Worm (Caenorhabditis elegans) whole organism, late embryonic: ENCODE results near the gene twk-28.

Experiments
- C08G9.2 ChIP-seq: sonication (generic microtip); optimal IDR thresholded peaks from 2 replicates; lab custom pipeline; 2016; ENCODE audit warnings: mild to moderate bottlenecking, missing genetic modification characterization, moderate library complexity, missing compliant biosample characterization
- K02D7.2 ChIP-seq: sonication (generic microtip); optimal IDR thresholded peaks from 2 replicates; lab custom pipeline; 2017; ENCODE audit warnings: mild to moderate bottlenecking, missing genetic modification characterization, missing compliant biosample characterization
- T23F11.4 ChIP-seq: fragments of 200-800 bp; sonication (Bioruptor generic); optimal IDR thresholded peaks from 2 replicates; lab custom pipeline; 2018; ENCODE audit warnings: mild to moderate bottlenecking, missing genetic modification characterization, missing compliant biosample characterization
- ahr-1 ChIP-seq: sonication (generic microtip); optimal IDR thresholded peaks from 2 replicates; lab custom pipeline; 2016; ENCODE audit warnings: missing genetic modification characterization, missing compliant biosample characterization
- ama-1 ChIP-seq: fragments of 150-350 bp; optimal IDR thresholded peaks from 2 replicates; lab custom pipeline; 2014
- ceh-14 ChIP-seq: sonication (generic microtip); optimal IDR thresholded peaks from 2 replicates; lab custom pipeline; 2016; ENCODE audit warnings: missing genotype, missing genetic modification characterization, missing compliant biosample characterization
- ceh-18 ChIP-seq: sonication (generic microtip); optimal IDR thresholded peaks from 2 replicates; lab custom pipeline; 2016; ENCODE audit warnings: missing genetic modification characterization, missing compliant biosample characterization
- ceh-2 ChIP-seq: sonication (generic microtip); optimal IDR thresholded peaks from 2 replicates; lab custom pipeline; 2016; ENCODE audit warnings: missing genotype, missing genetic modification characterization, missing compliant biosample characterization
- ceh-22 ChIP-seq: sonication (generic microtip); optimal IDR thresholded peaks from 2 replicates; lab custom pipeline; 2017; ENCODE audit warnings: missing biosample characterization, missing genetic modification characterization
- ceh-30 ChIP-seq: fragments of 150-350 bp; optimal IDR thresholded peaks from 2 replicates; lab custom pipeline; 2014; ENCODE audit warnings: missing biosample characterization, missing genetic modification characterization
- ceh-45 ChIP-seq: fragments of 200-800 bp; sonication (Bioruptor generic); IDR thresholded peaks from 2 replicates; pipeline ENCODE4 v1.3.6; 2022; ENCODE audit warnings: missing genetic modification reagents, missing genetic modification characterization, missing compliant biosample characterization
- ceh-6 ChIP-seq: fragments of 200-800 bp; sonication (Bioruptor generic); optimal IDR thresholded peaks from 2 replicates; lab custom pipeline; 2018; ENCODE audit warnings: mild to moderate bottlenecking, missing genetic modification characterization, missing compliant biosample characterization
- ceh-9 ChIP-seq: sonication (generic microtip); optimal IDR thresholded peaks from 2 replicates; lab custom pipeline; 2016; ENCODE audit warnings: mild to moderate bottlenecking, missing genetic modification characterization, inconsistent platforms, missing compliant biosample characterization
- che-1 ChIP-seq: sonication (generic microtip); optimal IDR thresholded peaks from 2 replicates; lab custom pipeline; 2016; ENCODE audit warnings: mild to moderate bottlenecking, missing genetic modification characterization, missing compliant biosample characterization
- dmd-4 ChIP-seq: sonication (generic microtip); optimal IDR thresholded peaks from 2 replicates; lab custom pipeline; 2016; ENCODE audit warnings: borderline replicate concordance, missing genetic modification characterization, missing compliant biosample characterization
- elt-2 ChIP-seq: sonication (generic microtip); optimal IDR thresholded peaks from 2 replicates; lab custom pipeline; 2016; ENCODE audit warnings: missing genetic modification reagents, missing genetic modification characterization, missing compliant biosample characterization
- ets-4 ChIP-seq: sonication (generic microtip); optimal IDR thresholded peaks from 2 replicates; lab custom pipeline; 2016; ENCODE audit warnings: missing genetic modification characterization, missing compliant biosample characterization
- eyg-1 ChIP-seq: sonication (generic microtip); optimal IDR thresholded peaks from 2 replicates; lab custom pipeline; 2016; ENCODE audit warnings: missing genotype, missing genetic modification characterization, missing compliant biosample characterization
- fax-1 ChIP-seq: sonication (generic microtip); optimal IDR thresholded peaks from 2 replicates; lab custom pipeline; 2016; ENCODE audit warnings: missing genotype, missing genetic modification characterization, missing compliant biosample characterization
- hlh-6 ChIP-seq: sonication (generic microtip); optimal IDR thresholded peaks from 2 replicates; lab custom pipeline; 2016; ENCODE audit warnings: missing genotype, missing genetic modification characterization, missing compliant biosample characterization
- lim-6 ChIP-seq: sonication (generic microtip); optimal IDR thresholded peaks from 2 replicates; lab custom pipeline; 2016; ENCODE audit warnings: missing genetic modification characterization, missing compliant biosample characterization
- lin-11 ChIP-seq: fragments of 200-800 bp; sonication (Bioruptor generic); optimal IDR thresholded peaks from 2 replicates; lab custom pipeline; 2018; ENCODE audit warnings: mild to moderate bottlenecking, missing genetic modification characterization, missing compliant biosample characterization
- madf-2 ChIP-seq: sonication (generic microtip); optimal IDR thresholded peaks from 2 replicates; lab custom pipeline; 2017; ENCODE audit warnings: missing genetic modification characterization, missing compliant biosample characterization
- mec-3 ChIP-seq: sonication (generic microtip); optimal IDR thresholded peaks from 2 replicates; lab custom pipeline; 2016; ENCODE audit warnings: borderline replicate concordance, missing genetic modification characterization, missing compliant biosample characterization
- nhr-11 ChIP-seq: fragments of 150-350 bp; optimal IDR thresholded peaks from 2 replicates; lab custom pipeline; 2014; ENCODE audit warnings: missing biosample characterization, missing genetic modification characterization
- nhr-232 ChIP-seq: sonication (generic microtip); optimal IDR thresholded peaks from 2 replicates; lab custom pipeline; 2016; ENCODE audit warnings: missing genetic modification characterization, missing compliant biosample characterization
- npax-4 ChIP-seq: sonication (generic microtip); optimal IDR thresholded peaks from 2 replicates; lab custom pipeline; 2016; ENCODE audit warnings: missing genetic modification characterization, missing compliant biosample characterization
- odd-2 ChIP-seq: sonication (generic microtip); optimal IDR thresholded peaks from 2 replicates; lab custom pipeline; 2017; ENCODE audit warnings: antibody characterized with exemption, mild to moderate bottlenecking, missing genetic modification characterization, missing compliant biosample characterization
- pax-1 ChIP-seq: fragments of 150-350 bp; optimal IDR thresholded peaks from 2 replicates; lab custom pipeline; 2014; ENCODE audit warnings: missing biosample characterization, missing genetic modification characterization
- pha-2 ChIP-seq: sonication (generic microtip); optimal IDR thresholded peaks from 2 replicates; lab custom pipeline; 2017; ENCODE audit warnings: mild to moderate bottlenecking, missing genetic modification characterization, missing compliant biosample characterization
- pha-4 ChIP-seq: fragments of 150-350 bp; optimal IDR thresholded peaks from 2 replicates; lab custom pipeline; 2018; ENCODE audit warnings: missing biosample characterization, missing genetic modification reagents, missing genetic modification characterization
- pqm-1 ChIP-seq: sonication (generic microtip); optimal IDR thresholded peaks from 2 replicates; lab custom pipeline; 2016; ENCODE audit warnings: missing genetic modification characterization, missing compliant biosample characterization
- rnt-1 ChIP-seq: sonication (generic microtip); optimal IDR thresholded peaks from 2 replicates; lab custom pipeline; 2016; ENCODE audit warnings: missing genetic modification characterization, missing compliant biosample characterization
- sdc-2 ChIP-seq: sonication (generic microtip); optimal IDR thresholded peaks from 2 replicates; lab custom pipeline; 2016; ENCODE audit warnings: missing genotype, missing genetic modification characterization, missing compliant biosample characterization
- sox-2 ChIP-seq: fragments of 200-800 bp; sonication (Bioruptor generic); IDR thresholded peaks from 2 replicates; pipeline ENCODE4 v1.3.6; 2022; ENCODE audit warnings: missing genetic modification reagents, missing genetic modification characterization, missing compliant biosample characterization
- syd-9 ChIP-seq: sonication (generic microtip); optimal IDR thresholded peaks from 2 replicates; lab custom pipeline; 2016; ENCODE audit warnings: mild to moderate bottlenecking, missing genetic modification characterization, moderate library complexity, missing compliant biosample characterization
- ttx-3 ChIP-seq: sonication (generic microtip); optimal IDR thresholded peaks from 2 replicates; lab custom pipeline; 2016; ENCODE audit warnings: missing genetic modification reagents, missing genetic modification characterization, missing compliant biosample characterization
- unc-42 ChIP-seq: sonication (generic microtip); optimal IDR thresholded peaks from 2 replicates; lab custom pipeline; 2016; ENCODE audit warnings: missing genotype, missing genetic modification characterization, missing compliant biosample characterization
- unc-86 ChIP-seq: sonication (generic microtip); optimal IDR thresholded peaks from 2 replicates; lab custom pipeline; 2016; ENCODE audit warnings: missing genetic modification characterization, missing compliant biosample characterization
- zip-5 ChIP-seq: sonication (generic microtip); optimal IDR thresholded peaks from 2 replicates; lab custom pipeline; 2016; ENCODE audit warnings: missing genetic modification characterization, missing compliant biosample characterization

The twk-28 gene

DNA sequence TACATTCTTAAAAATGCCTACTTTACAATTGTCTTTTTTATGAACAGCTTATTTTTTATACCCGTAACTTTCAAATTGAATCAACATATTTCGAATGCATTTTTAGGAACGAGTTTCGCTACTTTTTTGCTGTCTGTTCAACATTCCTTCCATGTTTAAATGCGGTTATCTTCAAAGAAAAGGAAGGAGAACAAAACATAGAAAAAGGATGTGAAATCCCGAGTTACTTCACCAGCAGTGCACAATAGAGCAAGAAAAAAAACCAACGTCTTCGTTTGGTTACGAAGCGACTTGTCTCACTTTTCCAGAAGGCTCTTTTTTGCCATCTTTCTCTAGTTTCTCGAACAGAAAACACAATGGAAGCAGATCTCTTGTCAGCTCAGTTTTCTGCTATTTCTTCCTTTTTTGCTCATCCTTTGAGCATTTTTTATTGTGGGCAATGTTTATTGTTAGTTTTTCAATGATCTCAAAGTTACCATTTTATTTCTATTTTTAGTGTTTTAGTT is 6.6 kb upstream of the twk-28 start, which contains the start of gene cka-2:
TSS of gene cka-2 (plus strand) at position 456 of the 506 bp plus-strand sequence.
- TF ChIP-seq ceh-22 (tag; lab: Kevin White, UChicago) (no peak), ahr-1 (tag; lab: Kevin White, UChicago) (no peak), C08G9.2 (tag; lab: Kevin White, UChicago) (no peak), K02D7.2 (tag; lab: Kevin White, UChicago) (no peak), elt-2 (no peak), unc-42 (tag; lab: Kevin White, UChicago) (peak; percentile 38), ceh-6 (GFP tag; lab: Kevin White, UChicago) (no peak), pha-4 (no peak)

DNA sequence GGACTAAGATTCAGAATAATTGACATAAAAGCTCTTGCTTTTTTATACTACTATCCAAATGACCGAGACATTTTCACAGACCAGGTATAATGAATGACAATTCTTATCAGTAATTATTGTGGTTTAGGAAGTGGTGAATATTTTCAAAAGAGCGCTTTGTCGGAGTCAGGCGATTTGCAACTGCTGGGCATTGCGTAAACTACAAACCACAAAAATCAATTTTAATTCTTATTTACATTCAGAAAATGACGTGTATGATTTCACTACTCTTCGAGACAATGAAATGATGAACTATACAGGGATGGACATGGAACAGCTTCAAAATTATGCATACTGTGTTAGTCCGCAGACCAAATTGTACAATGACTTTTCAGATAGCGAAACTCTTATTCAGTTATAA is 5.3 kb upstream of the twk-28 start:
- no peak for TF ChIP-seq pqm-1 (tag; lab: Kevin White, UChicago)
- TF ChIP-seq lin-11 (tag; lab: Kevin White, UChicago): no peak
- no peak for TF ChIP-seq ama-1 (lab: Kevin White, UChicago)
- no peak for TF ChIP-seq lim-6 (tag; lab: Kevin White, UChicago)
- no peak for TF ChIP-seq zip-5

DNA sequence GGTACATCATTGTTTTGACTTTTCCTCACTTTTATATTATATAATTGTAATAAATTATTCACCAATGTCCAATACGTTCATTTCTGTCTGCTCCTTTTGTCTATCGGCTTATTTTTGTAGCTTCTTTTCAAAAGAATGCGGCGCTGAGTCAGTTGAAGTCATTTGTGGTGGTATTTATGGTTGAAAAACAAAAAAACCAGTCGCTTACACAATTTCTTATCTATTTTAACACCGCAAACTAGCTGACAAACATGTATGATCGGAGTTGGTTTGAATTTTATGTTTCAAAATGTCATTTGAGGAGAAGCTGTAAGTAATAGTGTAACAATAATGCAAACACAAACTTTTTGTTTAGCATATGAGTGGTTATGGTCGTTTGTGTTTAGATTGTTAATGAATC is 4.8 kb upstream of the twk-28 start, which contains the start of gene ets-10:
TSS of gene ets-10 (plus strand) at position 201 of the 400 bp plus-strand sequence.
- TF ChIP-seq nhr-232 (tag; lab: Kevin White, UChicago): no peak
- no peak for TF ChIP-seq sdc-2 (tag; lab: Kevin White, UChicago)
- TF ChIP-seq K02D7.2 (tag; lab: Kevin White, UChicago): no peak
- no peak for TF ChIP-seq ceh-9 (tag; lab: Kevin White, UChicago)
- no peak for TF ChIP-seq ceh-30 (tag; lab: Kevin White, UChicago)
- no peak for TF ChIP-seq unc-86 (tag; lab: Kevin White, UChicago)
- TF ChIP-seq sox-2: no peak
- no peak for TF ChIP-seq ceh-2
- TF ChIP-seq ceh-18 (tag; lab: Kevin White, UChicago): no peak
- TF ChIP-seq eyg-1: no peak
- no peak for TF ChIP-seq ceh-6 (GFP tag; lab: Kevin White, UChicago)
- no peak for TF ChIP-seq rnt-1
- no peak for TF ChIP-seq dmd-4 (tag; lab: Kevin White, UChicago)
- TF ChIP-seq fax-1 (tag; lab: Kevin White, UChicago): no peak
- no peak for TF ChIP-seq nhr-11 (tag; lab: Kevin White, UChicago)
- no peak for TF ChIP-seq pha-2 (tag; lab: Kevin White, UChicago)
- TF ChIP-seq ahr-1 (tag; lab: Kevin White, UChicago): no peak
- no peak for TF ChIP-seq ceh-14 (tag; lab: Kevin White, UChicago)

DNA sequence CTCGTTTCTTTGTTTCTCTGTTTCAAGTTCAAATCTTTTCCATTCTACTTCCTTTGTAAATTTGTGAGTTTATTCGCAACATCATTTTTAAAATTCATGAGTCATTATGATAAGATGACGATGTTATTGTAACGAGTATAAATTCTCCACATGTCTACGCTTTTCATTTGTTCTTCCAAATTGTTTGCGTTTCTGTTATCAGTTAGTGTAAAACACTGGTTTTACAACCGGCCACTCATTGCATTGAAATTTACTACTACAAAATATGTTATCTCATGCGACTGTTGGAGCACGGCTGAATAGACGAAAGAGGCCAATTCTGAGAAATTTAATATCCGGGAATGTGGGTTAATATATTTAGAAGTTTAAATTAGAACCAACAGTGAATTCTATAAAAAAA is 3.2 kb upstream of the twk-28 start, which contains the start of gene C52B9.19:
TSS of gene C52B9.19 (plus strand) at position 176 of the 400 bp plus-strand sequence.
- no peak for TF ChIP-seq madf-2 (tag; lab: Kevin White, UChicago)
- no peak for TF ChIP-seq ceh-45 (GFP tag; lab: Robert Waterston, UW)
- no peak for TF ChIP-seq syd-9 (tag; lab: Kevin White, UChicago)
- no peak for TF ChIP-seq pha-2 (tag; lab: Kevin White, UChicago)
- TF ChIP-seq unc-86 (tag; lab: Kevin White, UChicago): no peak
- TF ChIP-seq K02D7.2 (tag; lab: Kevin White, UChicago): no peak
- no peak for TF ChIP-seq che-1 (tag; lab: Kevin White, UChicago)
- no peak for TF ChIP-seq ets-4 (tag; lab: Kevin White, UChicago)
- TF ChIP-seq mec-3 (tag; lab: Kevin White, UChicago): no peak

DNA sequence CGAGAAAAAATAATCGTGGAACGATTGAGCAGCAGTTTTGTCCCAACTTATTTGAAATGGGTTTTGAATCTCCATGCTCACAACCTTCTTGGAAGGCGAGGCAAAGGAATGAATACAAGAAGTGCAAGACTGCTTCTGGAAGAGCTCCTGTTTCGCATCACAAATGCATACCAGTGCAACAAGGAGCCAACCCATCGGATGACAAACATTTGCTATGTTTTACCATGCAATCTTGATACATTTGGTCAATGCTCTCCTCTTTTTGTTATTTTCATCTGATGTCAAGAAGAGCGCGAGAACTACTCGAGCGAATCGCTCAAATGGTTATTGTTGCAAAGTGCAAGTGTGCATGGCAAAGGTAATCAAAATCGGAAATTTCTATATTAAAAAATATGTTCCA is 5.0 kb downstream of the twk-28 start, which contains the start of gene mec-18:
TSS of gene mec-18 (minus strand) at position 101 of the 400 bp plus-strand sequence.
- TF ChIP-seq odd-2 (no peak), sox-2 (no peak), ceh-18 (tag; lab: Kevin White, UChicago) (no peak), T23F11.4 (GFP tag; lab: Kevin White, UChicago) (no peak), pqm-1 (tag; lab: Kevin White, UChicago) (no peak), hlh-6 (tag; lab: Kevin White, UChicago) (no peak), nhr-11 (tag; lab: Kevin White, UChicago) (no peak), ceh-9 (tag; lab: Kevin White, UChicago) (no peak), npax-4 (tag; lab: Kevin White, UChicago) (no peak), ttx-3 (tag; lab: Kevin White, UChicago) (no peak), unc-42 (tag; lab: Kevin White, UChicago) (no peak), ceh-45 (GFP tag; lab: Robert Waterston, UW) (no peak), pax-1 (tag; lab: Kevin White, UChicago) (no peak)
